In the genomic region with DNA sequence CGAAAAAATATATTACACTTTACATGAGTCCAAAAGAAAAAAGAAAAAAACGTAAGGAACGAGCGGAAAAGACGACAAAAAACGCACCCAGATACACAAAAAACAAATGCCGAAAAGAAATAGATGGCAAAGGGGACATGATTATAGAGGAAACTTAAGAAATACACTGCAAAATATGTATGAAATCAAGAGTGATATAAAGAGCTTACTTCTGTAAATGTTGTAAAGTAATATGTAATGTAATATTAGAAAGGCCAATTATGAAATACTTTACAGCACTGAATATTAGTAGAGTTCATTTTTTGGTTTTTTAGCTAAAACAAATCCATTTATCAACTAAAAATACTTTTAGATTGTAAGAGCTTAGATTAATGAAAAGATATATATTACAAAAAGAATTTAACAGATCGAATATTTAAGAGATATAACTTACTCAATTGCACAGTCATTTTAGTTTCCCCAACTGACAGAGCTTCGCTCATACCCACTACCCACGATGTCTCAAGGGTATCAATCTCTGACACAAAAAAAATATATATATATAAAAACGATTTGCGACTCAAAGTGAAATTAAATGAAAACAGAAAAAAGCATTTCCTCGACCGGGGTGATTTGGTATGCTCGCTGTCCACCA, we compare ENCODE assay signal across 2 fruit fly cellular contexts.
TF ChIP-seq lines count a peak whose summit lies in the region.

No protein-coding gene starts in this region.

- no peak for TF ChIP-seq CTCF in whole organism, embryonic (GFP tag; optimal IDR thresholded peaks at IDR 0.05; lab: Kevin White, UChicago)

TF ChIP-seq in whole organism, embryonic, 481 proteins besides CTCF, POLR2A, EP300 and RAD21:
- TF ChIP-seq ham (GFP tag; IDR thresholded peaks at IDR 0.05; lab: Robert Waterston, UW) = no peak
- TF ChIP-seq Hr51 (GFP tag; optimal IDR thresholded peaks at IDR 0.05; lab: Kevin White, UChicago) = peak in 1 of 2 experiments; percentile 9
- no peak for TF ChIP-seq HLH54F (GFP tag; optimal IDR thresholded peaks at IDR 0.05; lab: Kevin White, UChicago)
- TF ChIP-seq Xbp1 (GFP tag; optimal IDR thresholded peaks at IDR 0.05; lab: Kevin White, UChicago) = no peak
- TF ChIP-seq wdn (GFP tag; IDR thresholded peaks at IDR 0.05; lab: Robert Waterston, UW) = no peak
- peak; percentile 2 for TF ChIP-seq CG11504 (tag; optimal IDR thresholded peaks at IDR 0.05; lab: Kevin White, UChicago)
- TF ChIP-seq stwl (tag; optimal IDR thresholded peaks at IDR 0.05; lab: Kevin White, UChicago) = peak; percentile 31
- TF ChIP-seq CG4854 (GFP tag; optimal IDR thresholded peaks at IDR 0.05; lab: Kevin White, UChicago) = no peak
- peak; percentile 2 for TF ChIP-seq Sox102F (GFP tag; optimal IDR thresholded peaks at IDR 0.05; lab: Kevin White, UChicago)
- TF ChIP-seq CG18262 (tag; optimal IDR thresholded peaks at IDR 0.05; lab: Kevin White, UChicago) = peak; percentile 23
- TF ChIP-seq CG4820 (GFP tag; optimal IDR thresholded peaks at IDR 0.05; lab: Kevin White, UChicago) = no peak
- TF ChIP-seq CG17361 (GFP tag; IDR thresholded peaks at IDR 0.05; lab: Robert Waterston, UW) = 0 out of 3 replicates have a peak, but pooled peaks have one; percentile 31
- TF ChIP-seq jing (GFP tag; optimal IDR thresholded peaks at IDR 0.05; lab: Kevin White, UChicago) = no peak
- TF ChIP-seq dmrt11E (tag; optimal IDR thresholded peaks at IDR 0.05; lab: Kevin White, UChicago) = peak; percentile 20
- TF ChIP-seq schlank (tag; optimal IDR thresholded peaks at IDR 0.05; lab: Kevin White, UChicago) = no peak
- peak; percentile 30 for TF ChIP-seq phol (tag; optimal IDR thresholded peaks at IDR 0.05; lab: Kevin White, UChicago)
- TF ChIP-seq row (GFP tag; IDR thresholded peaks at IDR 0.05; lab: Robert Waterston, UW) = 0 out of 3 replicates have a peak, but pooled peaks have one; percentile 9
- TF ChIP-seq CG10979 (tag; optimal IDR thresholded peaks at IDR 0.05; lab: Kevin White, UChicago) = peak; percentile 7
- TF ChIP-seq lola (GFP tag; optimal IDR thresholded peaks at IDR 0.05; lab: Kevin White, UChicago) = peak in 1 of 3 experiments; percentile 22
- TF ChIP-seq sens (GFP tag; lab: Kevin White, UChicago) = peak; percentile 85
- TF ChIP-seq gem (tag; optimal IDR thresholded peaks at IDR 0.05; lab: Kevin White, UChicago) = peak; percentile 33
- peak in 1 of 2 experiments; percentile 44 for TF ChIP-seq eve (GFP tag; optimal IDR thresholded peaks at IDR 0.05; lab: Kevin White, UChicago)

TF ChIP-seq in whole organism, prepupa, 60 proteins besides CTCF, POLR2A, EP300 and RAD21:
- TF ChIP-seq vri (GFP tag; optimal IDR thresholded peaks at IDR 0.05; lab: Kevin White, UChicago) = no peak
- TF ChIP-seq eg (GFP tag; IDR thresholded peaks at IDR 0.05; lab: Robert Waterston, UW) = no peak
- TF ChIP-seq CG4318 (GFP tag; optimal IDR thresholded peaks at IDR 0.05; lab: Kevin White, UChicago) = no peak
- no peak for TF ChIP-seq CG3032 (tag; optimal IDR thresholded peaks at IDR 0.05; lab: Kevin White, UChicago)
- TF ChIP-seq Eip78C (GFP tag; lab: Kevin White, UChicago) = peak; percentile 67
- TF ChIP-seq Sox14 (GFP tag; optimal IDR thresholded peaks at IDR 0.05; lab: Kevin White, UChicago) = no peak
- no peak for TF ChIP-seq ss (GFP tag; optimal IDR thresholded peaks at IDR 0.05; lab: Kevin White, UChicago)
- no peak for TF ChIP-seq Blimp-1 (GFP tag; optimal IDR thresholded peaks at IDR 0.05; lab: Kevin White, UChicago)
- no peak for TF ChIP-seq CG8319 (GFP tag; optimal IDR thresholded peaks at IDR 0.05; lab: Kevin White, UChicago)
- peak; percentile 10 for TF ChIP-seq esn (GFP tag; optimal IDR thresholded peaks at IDR 0.05; lab: Kevin White, UChicago)
- peak; percentile 61 for TF ChIP-seq svp (GFP tag; lab: Kevin White, UChicago)
- no peak for TF ChIP-seq lz (GFP tag; optimal IDR thresholded peaks at IDR 0.05; lab: Kevin White, UChicago)
- TF ChIP-seq topi (GFP tag; optimal IDR thresholded peaks at IDR 0.05; lab: Kevin White, UChicago) = peak; percentile 13
- no peak for TF ChIP-seq CG10631 (GFP tag; optimal IDR thresholded peaks at IDR 0.05; lab: Kevin White, UChicago)
- no peak for TF ChIP-seq Hr4 (GFP tag; optimal IDR thresholded peaks at IDR 0.05; lab: Kevin White, UChicago)
- no peak for TF ChIP-seq Sox15 (GFP tag; optimal IDR thresholded peaks at IDR 0.05; lab: Kevin White, UChicago)
- no peak for TF ChIP-seq dsx (GFP tag; optimal IDR thresholded peaks at IDR 0.05; lab: Kevin White, UChicago; ENCODE audit: poor library complexity, severe bottlenecking)
- no peak for TF ChIP-seq CG3919 (GFP tag; optimal IDR thresholded peaks at IDR 0.05; lab: Kevin White, UChicago)
- TF ChIP-seq dac (GFP tag; optimal IDR thresholded peaks at IDR 0.05; lab: Kevin White, UChicago) = no peak
- no peak for TF ChIP-seq Ets96B (tag; optimal IDR thresholded peaks at IDR 0.05; lab: Kevin White, UChicago)
- no peak for TF ChIP-seq CG8632 (GFP tag; optimal IDR thresholded peaks at IDR 0.05; lab: Kevin White, UChicago)
- TF ChIP-seq fd59A (GFP tag; optimal IDR thresholded peaks at IDR 0.05; lab: Kevin White, UChicago) = no peak
- no peak for TF ChIP-seq Sox102F (GFP tag; optimal IDR thresholded peaks at IDR 0.05; lab: Kevin White, UChicago)
- no peak for TF ChIP-seq CG32006 (GFP tag; optimal IDR thresholded peaks at IDR 0.05; lab: Kevin White, UChicago)
- TF ChIP-seq CG6163 (GFP tag; IDR thresholded peaks at IDR 0.05; lab: Robert Waterston, UW) = no peak
- no peak for TF ChIP-seq Hr39 (GFP tag; optimal IDR thresholded peaks at IDR 0.05; lab: Kevin White, UChicago)
- no peak for TF ChIP-seq cyc (GFP tag; optimal IDR thresholded peaks at IDR 0.05; lab: Kevin White, UChicago)
- TF ChIP-seq OdsH (GFP tag; optimal IDR thresholded peaks at IDR 0.05; lab: Kevin White, UChicago) = peak; percentile 9
- no peak for TF ChIP-seq Eip75B (GFP tag; optimal IDR thresholded peaks at IDR 0.05; lab: Kevin White, UChicago)
- no peak for TF ChIP-seq CG6808 (GFP tag; optimal IDR thresholded peaks at IDR 0.05; lab: Kevin White, UChicago)
- TF ChIP-seq CG31627 (GFP tag; optimal IDR thresholded peaks at IDR 0.05; lab: Kevin White, UChicago) = no peak
- TF ChIP-seq Met (GFP tag; optimal IDR thresholded peaks at IDR 0.05; lab: Kevin White, UChicago) = peak; percentile 10
TF ChIP-seq in whole organism, prepupa: peak in this region for 6.

Comparison
In these comparisons a context has a peak if more than half of its experiments do, and no peak if none do; other contexts are left out.
1. Of the 7 proteins assayed by ChIP-seq in both whole organism, embryonic and whole organism, prepupa: peak only in whole organism, embryonic: Sox102F; only in whole organism, prepupa: none; in both: none; in neither: 6.